Worm (Caenorhabditis elegans) whole organism, L4 larva: Measurements from ENCODE around the gene srw-127.

Experiments
- F26F4.8 ChIP-seq: fragments of 200-800 bp; sonication (Bioruptor generic); conservative IDR thresholded peaks from 2 replicates; pipeline ENCODE4 v1.3.6; 2022; ENCODE audit warnings: missing genetic modification characterization, missing compliant biosample characterization
- F44E2.7 ChIP-seq: fragments of 200-800 bp; sonication (Bioruptor generic); IDR thresholded peaks from 2 replicates; pipeline ENCODE4 v2.1.2; 2022; ENCODE audit warnings: missing genetic modification characterization, missing compliant biosample characterization
- Y5F2A.4 ChIP-seq: fragments of 200-800 bp; sonication (Bioruptor generic); optimal IDR thresholded peaks from 2 replicates; lab custom pipeline; 2018; ENCODE audit warnings: mild to moderate bottlenecking, missing genetic modification characterization, missing compliant biosample characterization
- aly-2 ChIP-seq: sonication (generic microtip); optimal IDR thresholded peaks from 2 replicates; lab custom pipeline; 2018; ENCODE audit warnings: missing biosample characterization, missing genetic modification characterization
- ceh-28 ChIP-seq: fragments of 150-350 bp; optimal IDR thresholded peaks from 2 replicates; lab custom pipeline; 2014; ENCODE audit warnings: missing biosample characterization, missing genetic modification reagents, missing genetic modification characterization
- ceh-82 ChIP-seq: sonication (generic microtip); optimal IDR thresholded peaks from 2 replicates; lab custom pipeline; 2017; ENCODE audit warnings: missing biosample characterization, missing genetic modification characterization
- cey-2 ChIP-seq: sonication (generic microtip); optimal IDR thresholded peaks from 3 replicates; lab custom pipeline; 2017; ENCODE audit warnings: missing genetic modification characterization, mild to moderate bottlenecking, missing compliant biosample characterization, antibody characterized with exemption, borderline replicate concordance; ENCODE audit not compliant: insufficient read depth
- ctbp-1 ChIP-seq: fragments of 200-800 bp; sonication (Bioruptor generic); IDR thresholded peaks from 2 replicates; pipeline ENCODE4 v1.3.6; 2022; ENCODE audit warnings: missing genetic modification reagents, missing genetic modification characterization, missing compliant biosample characterization
- daf-8 ChIP-seq: fragments of 200-800 bp; sonication (Bioruptor generic); IDR thresholded peaks from 2 replicates; pipeline ENCODE4 v1.3.6; 2022; ENCODE audit warnings: missing genetic modification characterization, missing compliant biosample characterization
- egl-43 ChIP-seq: fragments of 200-800 bp; sonication (Bioruptor generic); IDR thresholded peaks from 2 replicates; pipeline ENCODE4 v1.3.6; 2022; ENCODE audit warnings: missing genetic modification reagents, missing genetic modification characterization, missing compliant biosample characterization
- fkh-10 ChIP-seq: fragments of 150-350 bp; optimal IDR thresholded peaks from 2 replicates; lab custom pipeline; 2014; ENCODE audit warnings: missing biosample characterization, missing genetic modification reagents, missing genetic modification characterization
- fos-1 ChIP-seq: fragments of 150-350 bp; optimal IDR thresholded peaks from 2 replicates; lab custom pipeline; 2014; ENCODE audit warnings: missing biosample characterization, missing genetic modification characterization
- lim-7 ChIP-seq: fragments of 200-800 bp; sonication (Bioruptor generic); IDR thresholded peaks from 2 replicates; pipeline ENCODE4 v1.3.6; 2022; ENCODE audit warnings: missing genetic modification characterization, missing compliant biosample characterization
- lin-1 ChIP-seq: fragments of 200-800 bp; sonication (Bioruptor generic); IDR thresholded peaks from 2 replicates; pipeline ENCODE4 v1.3.6; 2022; ENCODE audit warnings: missing genetic modification reagents, missing genetic modification characterization, missing compliant biosample characterization
- lin-29 ChIP-seq: fragments of 200-800 bp; sonication (Bioruptor generic); IDR thresholded peaks from 2 replicates; pipeline ENCODE4 v1.3.6; 2022; ENCODE audit warnings: missing genetic modification reagents, missing genetic modification characterization, missing compliant biosample characterization
- lir-3 ChIP-seq: sonication (generic microtip); optimal IDR thresholded peaks from 2 replicates; lab custom pipeline; 2016; ENCODE audit warnings: mild to moderate bottlenecking, missing genetic modification characterization, missing compliant biosample characterization
- mdl-1 ChIP-seq, 2 experiments: fragments of 150-350 bp in 1 of 2; sonication (generic microtip) in 1 of 2; optimal IDR thresholded peaks; 2 replicates each; lab custom pipeline; 2014 to 2017; ENCODE audit warnings: missing biosample characterization in 2 of 2, missing genetic modification characterization in 2 of 2
- mep-1 ChIP-seq: fragments of 150-350 bp; sonication (generic microtip); optimal IDR thresholded peaks from 3 replicates; lab custom pipeline; 2014; ENCODE audit warnings: missing biosample characterization, missing genetic modification characterization
- mes-2 ChIP-seq: sonication (generic microtip); optimal IDR thresholded peaks from 2 replicates; lab custom pipeline; 2016; ENCODE audit warnings: missing genotype, mild to moderate bottlenecking, missing genetic modification characterization, missing compliant biosample characterization; ENCODE audit not compliant: poor library complexity, severe bottlenecking
- mxl-3 ChIP-seq: fragments of 200-800 bp; sonication (Bioruptor generic); optimal IDR thresholded peaks from 2 replicates; lab custom pipeline; 2018; ENCODE audit warnings: mild to moderate bottlenecking, missing genetic modification characterization, missing compliant biosample characterization
- nhr-10 ChIP-seq: fragments of 150-350 bp; optimal IDR thresholded peaks from 2 replicates; lab custom pipeline; 2014; ENCODE audit warnings: missing biosample characterization, missing genetic modification characterization
- nhr-102 ChIP-seq: sonication (generic microtip); optimal IDR thresholded peaks from 2 replicates; lab custom pipeline; 2016; ENCODE audit warnings: mild to moderate bottlenecking, missing genetic modification characterization, moderate library complexity, missing compliant biosample characterization
- nhr-28 ChIP-seq: fragments of 150-350 bp; optimal IDR thresholded peaks from 2 replicates; lab custom pipeline; 2014; ENCODE audit warnings: missing biosample characterization, missing genetic modification characterization
- nhr-41 ChIP-seq: fragments of 200-800 bp; sonication (Bioruptor generic); IDR thresholded peaks from 2 replicates; pipeline ENCODE4 v1.3.6; 2022; ENCODE audit warnings: missing genetic modification reagents, missing genetic modification characterization, missing compliant biosample characterization
- nhr-48 ChIP-seq: sonication (generic microtip); optimal IDR thresholded peaks from 2 replicates; lab custom pipeline; 2016; ENCODE audit warnings: mild to moderate bottlenecking, missing genetic modification characterization, missing compliant biosample characterization
- nhr-76 ChIP-seq: fragments of 150-350 bp; optimal IDR thresholded peaks from 2 replicates; lab custom pipeline; 2014; ENCODE audit warnings: missing biosample characterization, missing genetic modification characterization
- nhr-77 ChIP-seq: fragments of 150-350 bp; optimal IDR thresholded peaks from 2 replicates; lab custom pipeline; 2014; ENCODE audit warnings: missing biosample characterization, missing genetic modification characterization
- pha-4 ChIP-seq, 2 experiments: fragments of 150-350 bp in 1 of 2; fragments of 200-800 bp in 1 of 2; sonication (Bioruptor generic) in 1 of 2; IDR thresholded peaks in 1 of 2; optimal IDR thresholded peaks in 1 of 2; 2 replicates each; pipeline versions ENCODE4 v1.3.6 to Lab custom; 2014 to 2022; ENCODE audit warnings: missing genetic modification characterization in 2 of 2, missing genetic modification reagents in 2 of 2, missing biosample characterization in 1 of 2, missing compliant biosample characterization in 1 of 2
- pqm-1 ChIP-seq: sonication (generic microtip); optimal IDR thresholded peaks from 2 replicates; lab custom pipeline; 2017; ENCODE audit warnings: missing biosample characterization, missing genetic modification characterization
- rbr-2 ChIP-seq: sonication (generic microtip); optimal IDR thresholded peaks from 2 replicates; lab custom pipeline; 2016; ENCODE audit warnings: missing genotype, missing genetic modification characterization, missing compliant biosample characterization
- skn-1 ChIP-seq: fragments of 150-350 bp; optimal IDR thresholded peaks from 2 replicates; lab custom pipeline; 2014; ENCODE audit warnings: missing biosample characterization, missing genetic modification characterization
- snpc-1.2 ChIP-seq: fragments of 200-800 bp; sonication (Bioruptor generic); IDR thresholded peaks from 2 replicates; pipeline ENCODE4 v1.3.6; 2022; ENCODE audit warnings: missing genetic modification reagents, missing genetic modification characterization, missing compliant biosample characterization
- snpc-4 ChIP-seq: fragments of 150-350 bp; optimal IDR thresholded peaks from 2 replicates; lab custom pipeline; 2014; ENCODE audit warnings: missing biosample characterization, missing genetic modification characterization
- spr-3 ChIP-seq: fragments of 200-800 bp; sonication (Bioruptor generic); optimal IDR thresholded peaks from 2 replicates; lab custom pipeline; 2018; ENCODE audit warnings: mild to moderate bottlenecking, missing genetic modification characterization, missing compliant biosample characterization
- unc-62 ChIP-seq, 3 experiments: fragments of 150-350 bp in 1 of 3; sonication (generic microtip); optimal IDR thresholded peaks in 2 of 3; peaks in 1 of 3; 1 replicate in 1 of 3; 2 replicates in 2 of 3; lab custom pipeline; 2014 to 2017; ENCODE audit warnings: missing biosample characterization in 3 of 3, missing genetic modification characterization in 3 of 3, missing genetic modification reagents in 3 of 3, missing genotype in 1 of 3
- ztf-7 ChIP-seq: fragments of 150-350 bp; optimal IDR thresholded peaks from 2 replicates; lab custom pipeline; 2014; ENCODE audit warnings: missing biosample characterization, missing genetic modification characterization

srw-127 gene

DNA sequence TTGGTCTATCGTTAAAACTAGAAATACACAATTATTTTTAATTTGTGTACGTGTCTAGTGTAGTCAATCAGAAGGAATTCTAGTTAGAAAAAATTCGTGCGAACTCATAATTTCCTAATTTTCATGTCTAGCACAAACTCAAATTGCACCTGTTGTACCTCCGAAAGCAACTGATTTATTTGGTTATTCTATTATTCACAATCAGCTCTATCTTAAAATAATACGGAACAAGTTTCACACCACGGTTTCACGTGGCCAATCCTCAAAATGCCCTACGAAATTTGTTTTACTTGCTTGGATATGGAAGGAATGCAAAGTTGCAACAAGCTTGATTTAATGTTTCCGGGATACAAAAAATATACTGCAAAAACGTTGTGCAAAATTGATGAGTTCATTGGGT is at the start of gene srw-127:
srw-127 (plus strand) TSS at position 301 of the 400 bp plus-strand sequence.
- TF ChIP-seq spr-3 (GFP tag; lab: Kevin White, UChicago) (no peak), fos-1 (tag; lab: Kevin White, UChicago) (no peak), nhr-41 (GFP tag; lab: Robert Waterston, UW) (no peak), lin-1 (GFP tag; lab: Robert Waterston, UW) (no peak), Y5F2A.4 (no peak), fkh-10 (GFP tag; lab: Kevin White, UChicago) (no peak), snpc-1.2 (no peak), nhr-76 (tag; lab: Kevin White, UChicago) (no peak), ceh-82 (tag; lab: Kevin White, UChicago) (no peak), egl-43 (no peak), nhr-102 (tag; lab: Kevin White, UChicago) (no peak), F26F4.8 (GFP tag; lab: Robert Waterston, UW) (no peak), lir-3 (tag; lab: Kevin White, UChicago) (no peak), nhr-28 (tag; lab: Kevin White, UChicago) (no peak)

ce11 chrV:6969950-6970532 is 42.7 kb upstream of the srw-127 start, which contains the start of gene ptr-15:
Gene ptr-15, minus strand, starts transcription at chrV:6970000.
- no peak for TF ChIP-seq pha-4 (GFP tag; IDR thresholded peaks at IDR 0.05; lab: Robert Waterston, UW)
- no peak for TF ChIP-seq pha-4 (tag; optimal IDR thresholded peaks at IDR 0.05; lab: Kevin White, UChicago)
- peak in 1 of 2 experiments; percentile 35 for TF ChIP-seq mdl-1 (tag; optimal IDR thresholded peaks at IDR 0.05; lab: Kevin White, UChicago)
- peak; percentile 32 for TF ChIP-seq nhr-28 (tag; lab: Kevin White, UChicago)
- no peak for TF ChIP-seq ceh-82 (tag; lab: Kevin White, UChicago)
- no peak for TF ChIP-seq pqm-1 (tag; lab: Kevin White, UChicago)
- TF ChIP-seq F44E2.7: no peak
- peak; percentile 21 for TF ChIP-seq nhr-48
- TF ChIP-seq lir-3 (tag; lab: Kevin White, UChicago): no peak
- peak in 1 of 2 experiments; percentile 10 for TF ChIP-seq unc-62 (GFP tag; optimal IDR thresholded peaks at IDR 0.05 in 1 of 2; lab: Kevin White, UChicago)
- TF ChIP-seq unc-62 (tag; optimal IDR thresholded peaks at IDR 0.05; lab: Kevin White, UChicago): no peak
- no peak for TF ChIP-seq rbr-2 (tag; lab: Kevin White, UChicago)
- TF ChIP-seq mxl-3 (GFP tag; lab: Kevin White, UChicago): peak; percentile 70
- TF ChIP-seq, all 104 proteins: peak for 5

ce11 chrV:6971567-6971966 is 41.1 kb upstream of the srw-127 start, which contains the start of gene srx-59:
Gene srx-59, plus strand, starts transcription at chrV:6971867.
- TF ChIP-seq unc-62 (GFP tag; optimal IDR thresholded peaks at IDR 0.05 in 1 of 2; lab: Kevin White, UChicago) (peak in 1 of 2 experiments; percentile 19), unc-62 (tag; optimal IDR thresholded peaks at IDR 0.05; lab: Kevin White, UChicago) (no peak), nhr-10 (no peak)

DNA sequence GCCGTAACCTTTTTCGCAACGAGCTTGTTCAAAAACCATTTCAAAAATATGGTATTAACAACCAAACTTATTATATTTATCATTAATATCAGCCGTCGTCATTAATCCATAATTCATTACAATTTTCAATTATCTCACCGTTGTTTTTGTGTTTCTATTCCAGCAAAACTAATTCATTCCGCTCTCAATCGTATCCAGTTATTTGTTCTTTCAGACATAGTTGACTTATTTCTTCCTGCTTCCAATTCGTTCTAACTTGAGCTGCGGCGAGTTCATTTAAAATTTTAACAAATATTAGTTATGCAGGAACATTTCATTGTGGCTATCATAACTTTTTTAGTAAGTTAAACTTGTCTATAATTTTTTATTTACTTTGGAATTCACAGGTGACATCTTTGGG is 36.7 kb upstream of the srw-127 start, which contains the start of gene srx-16:
srx-16 (plus strand) TSS at position 301 of the 400 bp plus-strand sequence.
- TF ChIP-seq unc-62 (GFP tag; optimal IDR thresholded peaks at IDR 0.05 in 1 of 2; lab: Kevin White, UChicago) (peak in 1 of 2 experiments; percentile 32), unc-62 (tag; optimal IDR thresholded peaks at IDR 0.05; lab: Kevin White, UChicago) (no peak), mxl-3 (GFP tag; lab: Kevin White, UChicago) (no peak)

DNA sequence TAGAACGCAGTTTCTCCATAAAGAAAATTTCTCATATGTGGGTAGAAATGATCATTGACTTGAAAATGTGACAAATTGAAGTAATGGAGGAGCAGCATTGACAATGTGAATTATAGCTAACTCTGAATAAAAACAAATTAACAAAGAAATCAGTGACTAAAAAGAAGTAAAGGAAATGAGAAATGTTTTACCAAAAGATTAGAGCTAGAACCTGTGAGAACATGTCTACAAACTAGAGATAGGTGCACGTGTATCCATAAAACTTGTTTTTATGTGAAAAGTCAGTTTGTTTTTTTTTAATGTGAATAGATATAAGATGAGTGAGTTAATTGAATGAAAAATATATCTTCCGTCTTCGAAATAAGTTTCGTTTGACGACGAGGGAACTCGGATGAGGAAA is 33.7 kb upstream of the srw-127 start, which contains the start of gene sre-12:
sre-12 (minus strand) TSS at position 101 of the 400 bp plus-strand sequence.
- TF ChIP-seq mes-2 (no peak), nhr-77 (tag; lab: Kevin White, UChicago) (no peak), ctbp-1 (GFP tag; lab: Robert Waterston, UW) (no peak), mdl-1 (tag; optimal IDR thresholded peaks at IDR 0.05; lab: Kevin White, UChicago) (no peak), aly-2 (tag; lab: Kevin White, UChicago) (no peak), ztf-7 (tag; lab: Kevin White, UChicago) (no peak), cey-2 (no peak), snpc-4 (no peak), pha-4 (GFP tag; IDR thresholded peaks at IDR 0.05; lab: Robert Waterston, UW) (no peak), pha-4 (tag; optimal IDR thresholded peaks at IDR 0.05; lab: Kevin White, UChicago) (no peak), daf-8 (GFP tag; lab: Robert Waterston, UW) (no peak), ceh-28 (tag; lab: Kevin White, UChicago) (no peak), mep-1 (tag; lab: Kevin White, UChicago) (no peak), lin-29 (GFP tag; lab: Robert Waterston, UW) (no peak), lim-7 (no peak), skn-1 (tag; lab: Kevin White, UChicago) (no peak)
